Fruit fly (Drosophila melanogaster) S2 (cell line): ENCODE results near the gene Ktl.

Experiments used
- CG8478 ChIP-seq: fragments of >200 bp; optimal IDR thresholded peaks from 2 replicates; lab custom pipeline; 2018
- CTCF ChIP-seq, 2 experiments: fragments of >200 bp; optimal IDR thresholded peaks; 2 replicates each; lab custom pipeline; 2018

DNA sequence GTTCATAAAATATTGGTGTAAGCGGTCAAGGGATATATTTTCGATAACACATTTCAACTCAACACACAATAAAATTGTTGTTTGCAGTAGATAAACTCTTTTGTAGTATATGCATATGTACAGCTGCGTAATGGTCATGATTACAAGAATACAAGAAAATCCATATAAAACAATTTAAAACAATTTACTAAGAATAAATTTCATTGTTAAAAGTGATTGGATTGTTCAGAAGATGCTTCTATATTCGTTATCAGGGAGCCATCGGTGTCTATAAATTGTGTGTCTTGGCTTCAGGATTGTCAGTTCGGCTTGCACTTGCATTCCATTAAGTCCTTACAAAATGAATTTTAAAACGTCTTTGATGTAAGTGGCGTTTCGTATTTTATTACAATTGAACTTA lies 23.5 kb downstream of the Ktl start, which contains the start of gene TotB:
- TF ChIP-seq CG8478 (lab: Kevin White, UChicago) (no peak), CTCF (optimal IDR thresholded peaks at IDR 0.05; lab: Kevin White, UChicago) (no peak)
